Fruit fly (Drosophila melanogaster) whole organism, embryonic: Measurements from ENCODE around the gene CG32388.

ENCODE experiments used
- ATbp ChIP-seq: fragments of 200-800 bp; sonication (Bioruptor generic); optimal IDR thresholded peaks from 2 replicates; lab custom pipeline; 2017; ENCODE audit warnings: missing biosample characterization, mild to moderate bottlenecking, missing genetic modification characterization, missing genetic modification reagents
- Asciz ChIP-seq: fragments of 200-800 bp; sonication (Bioruptor generic); optimal IDR thresholded peaks from 2 replicates; lab custom pipeline; 2017; ENCODE audit warnings: missing biosample characterization, mild to moderate bottlenecking, missing genetic modification characterization, missing genetic modification reagents
- Bdp1 ChIP-seq: fragments of 200-800 bp; sonication (Bioruptor generic); optimal IDR thresholded peaks from 3 replicates; lab custom pipeline; 2016; ENCODE audit warnings: missing biosample characterization, missing genetic modification characterization
- CG10366 ChIP-seq: fragments of 200-800 bp; sonication (Bioruptor generic); IDR thresholded peaks from 2 replicates; pipeline ENCODE4 v1.3.6; 2022; ENCODE audit warnings: missing biosample characterization, missing genetic modification characterization
- CG10462 ChIP-seq: fragments of 200-800 bp; sonication (Bioruptor generic); optimal IDR thresholded peaks from 2 replicates; lab custom pipeline; 2016; ENCODE audit warnings: missing biosample characterization, missing genetic modification characterization
- CG10959 ChIP-seq: fragments of 200-800 bp; sonication (Bioruptor generic); IDR thresholded peaks from 2 replicates; pipeline ENCODE4 v1.3.6; 2022; ENCODE audit warnings: missing biosample characterization, missing genetic modification characterization
- CG11398 ChIP-seq: fragments of 200-800 bp; sonication (Bioruptor generic); optimal IDR thresholded peaks from 2 replicates; lab custom pipeline; 2016; ENCODE audit warnings: missing biosample characterization, missing genetic modification characterization
- CG1233 ChIP-seq: fragments of 200-800 bp; sonication (Bioruptor generic); optimal IDR thresholded peaks from 4 replicates; lab custom pipeline; 2018; ENCODE audit warnings: missing biosample characterization, mild to moderate bottlenecking, missing genetic modification characterization
- CG13123 ChIP-seq: fragments of 200-800 bp; sonication (Bioruptor generic); optimal IDR thresholded peaks from 2 replicates; lab custom pipeline; 2016; ENCODE audit warnings: missing biosample characterization, missing genetic modification characterization
- CG14014 ChIP-seq: fragments of 200-800 bp; sonication (Bioruptor generic); IDR thresholded peaks from 2 replicates; pipeline ENCODE4 v1.3.6; 2022; ENCODE audit warnings: missing biosample characterization, missing genetic modification characterization
- CG15696 ChIP-seq: fragments of 200-800 bp; sonication (Bioruptor generic); optimal IDR thresholded peaks from 2 replicates; lab custom pipeline; 2019; ENCODE audit warnings: missing biosample characterization, mild to moderate bottlenecking, missing genetic modification characterization, moderate library complexity
- CG1647 ChIP-seq: fragments of 200-800 bp; sonication (Bioruptor generic); optimal IDR thresholded peaks from 3 replicates; lab custom pipeline; 2016; ENCODE audit warnings: missing biosample characterization, missing genetic modification characterization
- CG1832 ChIP-seq: fragments of 200-800 bp; sonication (Bioruptor generic); optimal IDR thresholded peaks from 2 replicates; lab custom pipeline; 2017; ENCODE audit warnings: missing biosample characterization, mild to moderate bottlenecking, missing genetic modification characterization, inconsistent platforms
- CG2199 ChIP-seq: fragments of 200-800 bp; sonication (Bioruptor generic); IDR thresholded peaks from 3 replicates; pipeline ENCODE4 v1.3.6; 2022; ENCODE audit warnings: missing biosample characterization, missing genetic modification characterization
- CG30403 ChIP-seq: fragments of 200-800 bp; sonication (Bioruptor generic); optimal IDR thresholded peaks from 3 replicates; lab custom pipeline; 2016; ENCODE audit warnings: missing biosample characterization, missing genetic modification characterization
- CG3065 ChIP-seq: fragments of 200-800 bp; sonication (Bioruptor generic); optimal IDR thresholded peaks from 2 replicates; lab custom pipeline; 2016; ENCODE audit warnings: missing biosample characterization, missing genetic modification characterization
- CG32767 ChIP-seq: fragments of 200-800 bp; sonication (Bioruptor generic); IDR thresholded peaks from 2 replicates; pipeline ENCODE4 v1.3.6; 2022; ENCODE audit warnings: missing biosample characterization, missing genetic modification characterization
- CG3407 ChIP-seq: fragments of 200-800 bp; sonication (Bioruptor generic); optimal IDR thresholded peaks from 2 replicates; lab custom pipeline; 2018; ENCODE audit warnings: missing biosample characterization, mild to moderate bottlenecking, missing genetic modification characterization
- CG3726 ChIP-seq: fragments of 200-800 bp; sonication (Bioruptor generic); IDR thresholded peaks from 3 replicates; pipeline ENCODE4, ENCODE4 v1.3.6; 2022; ENCODE audit warnings: missing biosample characterization, missing genetic modification characterization
- CG3995 ChIP-seq: fragments of 200-800 bp; sonication (Bioruptor generic); optimal IDR thresholded peaks from 3 replicates; lab custom pipeline; 2016; ENCODE audit warnings: missing biosample characterization, missing genetic modification characterization
- CG4282 ChIP-seq: fragments of 200-800 bp; sonication (Bioruptor generic); optimal IDR thresholded peaks from 2 replicates; lab custom pipeline; 2016; ENCODE audit warnings: missing biosample characterization, missing genetic modification characterization
- CG43689 ChIP-seq: fragments of 200-800 bp; sonication (Bioruptor generic); IDR thresholded peaks from 2 replicates; pipeline ENCODE4 v1.3.6; 2022; ENCODE audit warnings: missing biosample characterization, missing genetic modification characterization
- CG6654 ChIP-seq: fragments of 200-800 bp; sonication (Bioruptor generic); optimal IDR thresholded peaks from 2 replicates; lab custom pipeline; 2017; ENCODE audit warnings: missing biosample characterization, mild to moderate bottlenecking, missing genetic modification characterization
- CG8290 ChIP-seq, 3 experiments: fragments of 200-800 bp; sonication (Bioruptor generic); optimal IDR thresholded peaks; 2 replicates each; lab custom pipeline; 2016 to 2019; ENCODE audit warnings: missing biosample characterization in 3 of 3, missing genetic modification characterization in 3 of 3, mild to moderate bottlenecking in 2 of 3, moderate library complexity in 1 of 3
- CG8359 ChIP-seq: fragments of 200-800 bp; sonication (Bioruptor generic); optimal IDR thresholded peaks from 2 replicates; lab custom pipeline; 2017; ENCODE audit warnings: missing biosample characterization, mild to moderate bottlenecking, missing genetic modification characterization, borderline replicate concordance
- CG8944 ChIP-seq: fragments of 200-800 bp; sonication (Bioruptor generic); optimal IDR thresholded peaks from 3 replicates; lab custom pipeline; 2016; ENCODE audit warnings: missing biosample characterization, missing genetic modification characterization
- CG9817 ChIP-seq: fragments of 200-800 bp; sonication (Bioruptor generic); optimal IDR thresholded peaks from 2 replicates; lab custom pipeline; 2018; ENCODE audit warnings: missing biosample characterization, mild to moderate bottlenecking, missing genetic modification characterization, moderate library complexity
- CoRest ChIP-seq: fragments of 200-800 bp; sonication (Bioruptor generic); optimal IDR thresholded peaks from 3 replicates; lab custom pipeline; 2018; ENCODE audit warnings: missing biosample characterization, mild to moderate bottlenecking, missing genetic modification characterization, moderate library complexity
- Ets65A ChIP-seq: fragments of 200-800 bp; sonication (Bioruptor generic); peaks from one replicate; lab custom pipeline; 2016; ENCODE audit warnings: missing biosample characterization, missing genetic modification characterization
- HmgD ChIP-seq: fragments of 200-800 bp; sonication (Bioruptor generic); optimal IDR thresholded peaks from 3 replicates; lab custom pipeline; 2016; ENCODE audit warnings: missing biosample characterization, missing genetic modification characterization
- Hr78 ChIP-seq, 2 experiments: fragments of 200-800 bp in 1 of 2; fragments of >200 bp in 1 of 2; sonication (Bioruptor generic) in 1 of 2; optimal IDR thresholded peaks; 2 replicates each; lab custom pipeline; 2017 to 2019; ENCODE audit warnings: missing biosample characterization in 2 of 2, missing genetic modification characterization in 2 of 2, mild to moderate bottlenecking in 1 of 2, moderate library complexity in 1 of 2
- Nf-YB ChIP-seq: fragments of 200-800 bp; sonication (Bioruptor generic); optimal IDR thresholded peaks from 3 replicates; lab custom pipeline; 2019; ENCODE audit warnings: missing biosample characterization, mild to moderate bottlenecking, missing genetic modification characterization, moderate library complexity
- NfI ChIP-seq: fragments of 200-800 bp; sonication (Bioruptor generic); optimal IDR thresholded peaks from 3 replicates; lab custom pipeline; 2018; ENCODE audit warnings: missing biosample characterization, mild to moderate bottlenecking, missing genetic modification characterization, moderate library complexity
- Optix ChIP-seq: fragments of 200-800 bp; sonication (Bioruptor generic); IDR thresholded peaks from 3 replicates; pipeline ENCODE4 v1.3.6; 2022; ENCODE audit warnings: missing biosample characterization, missing genetic modification characterization
- Sin3A ChIP-seq: fragments of >200 bp; optimal IDR thresholded peaks from 2 replicates; lab custom pipeline; 2018
- Sox102F ChIP-seq: fragments of 200-800 bp; sonication (Bioruptor generic); optimal IDR thresholded peaks from 2 replicates; lab custom pipeline; 2018; ENCODE audit warnings: missing biosample characterization, mild to moderate bottlenecking, missing genetic modification characterization, moderate library complexity
- Spps ChIP-seq: fragments of 200-800 bp; sonication (Bioruptor generic); optimal IDR thresholded peaks from 2 replicates; lab custom pipeline; 2018; ENCODE audit warnings: missing biosample characterization, mild to moderate bottlenecking, missing genetic modification characterization
- Xrp1 ChIP-seq: fragments of 200-800 bp; sonication (Bioruptor generic); IDR thresholded peaks from 2 replicates; pipeline ENCODE4 v1.3.6; 2022; ENCODE audit warnings: missing biosample characterization, missing genetic modification characterization
- ara ChIP-seq: fragments of 200-800 bp; sonication (Bioruptor generic); IDR thresholded peaks from 2 replicates; pipeline ENCODE4 v1.3.6; 2022; ENCODE audit warnings: missing biosample characterization, missing genetic modification characterization
- dmrt99B ChIP-seq: fragments of 200-800 bp; sonication (Bioruptor generic); optimal IDR thresholded peaks from 2 replicates; lab custom pipeline; 2018; ENCODE audit warnings: missing biosample characterization, mild to moderate bottlenecking, missing genetic modification characterization, moderate library complexity
- jing ChIP-seq: fragments of 200-800 bp; sonication (Bioruptor generic); optimal IDR thresholded peaks from 2 replicates; lab custom pipeline; 2018; ENCODE audit warnings: missing biosample characterization, mild to moderate bottlenecking, missing genetic modification characterization
- klu ChIP-seq: fragments of 200-800 bp; sonication (Bioruptor generic); IDR thresholded peaks from 2 replicates; pipeline ENCODE4 v1.3.6; 2022; ENCODE audit warnings: missing biosample characterization, missing genetic modification characterization
- oc ChIP-seq: fragments of 200-800 bp; sonication (Bioruptor generic); optimal IDR thresholded peaks from 2 replicates; lab custom pipeline; 2018; ENCODE audit warnings: missing biosample characterization, mild to moderate bottlenecking, missing genetic modification characterization, moderate library complexity
- p53 ChIP-seq: fragments of 200-800 bp; sonication (Bioruptor generic); optimal IDR thresholded peaks from 2 replicates; lab custom pipeline; 2016; ENCODE audit warnings: missing biosample characterization, missing genetic modification characterization
- pfk ChIP-seq: fragments of 200-800 bp; sonication (Bioruptor generic); optimal IDR thresholded peaks from 2 replicates; lab custom pipeline; 2018; ENCODE audit warnings: missing biosample characterization, mild to moderate bottlenecking, missing genetic modification characterization, moderate library complexity
- prd ChIP-seq, 3 experiments: fragments of >200 bp in 2 of 3; fragments of 200-800 bp in 1 of 3; sonication (Bioruptor generic) in 1 of 3; optimal IDR thresholded peaks in 2 of 3; IDR thresholded peaks in 1 of 3; 2 replicates in 2 of 3; 3 replicates in 1 of 3; pipeline versions ENCODE4 v1.3.6 to Lab custom; 2017 to 2022; ENCODE audit warnings: missing biosample characterization in 1 of 3, missing genetic modification characterization in 1 of 3
- sc ChIP-seq, 3 experiments: fragments of >200 bp in 2 of 3; fragments of 200-800 bp in 1 of 3; sonication (Bioruptor generic) in 1 of 3; optimal IDR thresholded peaks; 2 replicates in 2 of 3; 3 replicates in 1 of 3; lab custom pipeline; 2017; ENCODE audit warnings: mild to moderate bottlenecking in 1 of 3, missing biosample characterization in 1 of 3, missing genetic modification characterization in 1 of 3, missing genetic modification reagents in 1 of 3
- slbo ChIP-seq: fragments of 200-800 bp; sonication (Bioruptor generic); IDR thresholded peaks from 2 replicates; pipeline ENCODE4 v1.3.6; 2022; ENCODE audit warnings: missing biosample characterization, missing genetic modification characterization

CG32388 gene

DNA sequence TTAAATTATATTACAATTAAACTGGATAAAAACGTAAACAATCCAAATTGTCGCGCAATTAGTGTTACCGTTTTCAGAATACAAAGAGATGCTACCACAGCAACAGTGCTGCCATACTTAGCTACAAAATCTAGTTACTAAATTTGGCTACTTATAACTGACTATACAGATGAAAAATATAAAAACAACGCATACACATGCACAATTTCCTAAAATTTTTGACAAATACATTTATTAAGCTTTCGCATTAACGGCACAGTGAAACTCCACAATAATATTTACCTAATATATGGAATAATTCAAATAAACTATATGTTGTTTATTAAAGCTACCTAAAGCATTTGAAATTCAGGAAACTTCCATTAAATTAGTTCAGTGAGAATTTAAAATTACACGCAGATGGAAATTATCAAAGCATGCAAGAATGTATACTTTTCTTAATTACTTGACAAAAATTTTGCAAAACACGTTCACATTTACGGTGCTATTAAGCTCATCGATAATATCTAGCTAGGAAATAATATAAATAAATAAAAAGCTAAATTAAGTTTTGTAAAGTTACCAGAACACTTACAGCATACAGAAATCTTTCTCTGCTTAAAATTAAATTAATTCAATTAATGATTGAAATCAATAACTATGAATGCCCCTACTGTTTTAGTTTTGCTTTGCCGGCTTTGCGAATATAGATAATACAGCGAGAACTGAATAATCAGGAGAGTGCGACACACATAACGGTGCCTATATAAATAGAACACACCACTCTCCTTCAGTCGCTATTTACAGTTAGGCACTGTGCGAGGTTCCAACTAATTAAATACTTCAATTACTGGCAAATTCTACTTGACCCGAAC is 15.2 kb downstream of the CG32388 start, which contains the start of the genes Mis12 and CG9953 (continued):
- TF ChIP-seq NfI (GFP tag; lab: Kevin White, UChicago) (no peak), Sox102F (GFP tag; lab: Kevin White, UChicago) (peak; percentile 12), CG10366 (no peak; the same call in 1 of the 2 replicates), CG30403 (GFP tag; lab: Kevin White, UChicago) (peak; percentile 72), klu (GFP tag; lab: Robert Waterston, UW) (no peak), p53 (GFP tag; lab: Kevin White, UChicago) (no peak), jing (no peak), Xrp1 (GFP tag; lab: Robert Waterston, UW) (peak; percentile 25; the same call in 1 of the 2 replicates), CG4282 (GFP tag; lab: Kevin White, UChicago) (no peak), CG1832 (GFP tag; lab: Kevin White, UChicago) (no peak), pfk (GFP tag; lab: Kevin White, UChicago) (no peak), CG8359 (GFP tag; lab: Kevin White, UChicago) (no peak), prd (optimal IDR thresholded peaks at IDR 0.05; lab: Kevin White, UChicago) (no peak), prd (GFP tag; IDR thresholded peaks at IDR 0.05; lab: Robert Waterston, UW) (peak; percentile 38; the same call in 2 of the 3 replicates), CG1233 (GFP tag; lab: Kevin White, UChicago) (peak; percentile 21), Spps (tag; lab: Kevin White, UChicago) (no peak), CG3726 (GFP tag; lab: Robert Waterston, UW) (no peak), Sin3A (no peak), CG1647 (GFP tag; lab: Kevin White, UChicago) (no peak), HmgD (no peak), Nf-YB (GFP tag; lab: Kevin White, UChicago) (peak; percentile 6), CG15696 (tag; lab: Kevin White, UChicago) (no peak), CG3407 (GFP tag; lab: Kevin White, UChicago) (no peak), sc (optimal IDR thresholded peaks at IDR 0.05; lab: Kevin White, UChicago) (no peak), sc (GFP tag; optimal IDR thresholded peaks at IDR 0.05; lab: Kevin White, UChicago) (no peak), CG10959 (no peak; the same call in 1 of the 2 replicates), Asciz (GFP tag; lab: Kevin White, UChicago) (no peak), CG13123 (GFP tag; lab: Kevin White, UChicago) (no peak), CG8944 (no peak), CG3065 (GFP tag; lab: Kevin White, UChicago) (no peak), ATbp (GFP tag; lab: Kevin White, UChicago) (no peak), Hr78 (GFP tag; optimal IDR thresholded peaks at IDR 0.05; lab: Kevin White, UChicago) (no peak), CG3995 (GFP tag; lab: Kevin White, UChicago) (no peak), CG11398 (GFP tag; lab: Kevin White, UChicago) (no peak), ara (GFP tag; lab: Robert Waterston, UW) (no peak), Ets65A (GFP tag; lab: Kevin White, UChicago) (no peak), CoRest (tag; lab: Kevin White, UChicago) (peak; percentile 75), CG14014 (no peak), oc (tag; lab: Kevin White, UChicago) (no peak), CG10462 (GFP tag; lab: Kevin White, UChicago) (no peak), CG9817 (tag; lab: Kevin White, UChicago) (peak; percentile 5), Optix (no peak), CG43689 (GFP tag; lab: Robert Waterston, UW) (no peak), CG2199 (GFP tag; lab: Robert Waterston, UW) (no peak), dmrt99B (no peak), CG32767 (0 out of 2 replicates have a peak, but pooled peaks have one; percentile 49), Bdp1 (GFP tag; lab: Kevin White, UChicago) (no peak), CG8290 (GFP tag; optimal IDR thresholded peaks at IDR 0.05; lab: Kevin White, UChicago) (no peak), CG8290 (tag; optimal IDR thresholded peaks at IDR 0.05; lab: Kevin White, UChicago) (no peak), slbo (GFP tag; lab: Robert Waterston, UW) (peak; percentile 48), CG6654 (GFP tag; lab: Kevin White, UChicago) (no peak)
